Fruit fly (Drosophila melanogaster) whole organism, embryonic: Measurements from ENCODE around the gene CG14205.

Source experiments
- Awh ChIP-seq: fragments of 200-800 bp; sonication (Bioruptor generic); IDR thresholded peaks from 2 replicates; pipeline ENCODE4, ENCODE4 v1.3.6; 2022; ENCODE audit warnings: missing biosample characterization, missing genetic modification characterization
- B-H2 ChIP-seq: fragments of 200-800 bp; sonication (Bioruptor generic); optimal IDR thresholded peaks from 2 replicates; lab custom pipeline; 2018; ENCODE audit warnings: missing biosample characterization, mild to moderate bottlenecking, missing genetic modification characterization
- BEAF-32 ChIP-seq: fragments of 200-800 bp; sonication (Bioruptor generic); optimal IDR thresholded peaks from 3 replicates; lab custom pipeline; 2017; ENCODE audit warnings: missing biosample characterization, missing genetic modification characterization, mild to moderate bottlenecking, moderate library complexity, missing genetic modification reagents
- Bgb ChIP-seq: fragments of 200-800 bp; sonication (Bioruptor generic); IDR thresholded peaks from 2 replicates; pipeline ENCODE4 v1.3.6; 2022; ENCODE audit warnings: missing biosample characterization, missing genetic modification characterization; ENCODE audit not compliant: partially characterized antibody
- CG12155 ChIP-seq: fragments of 200-800 bp; sonication (Bioruptor generic); optimal IDR thresholded peaks from 3 replicates; lab custom pipeline; 2016; ENCODE audit warnings: missing biosample characterization, missing genetic modification characterization
- CG12659 ChIP-seq: fragments of 200-800 bp; sonication (Bioruptor generic); optimal IDR thresholded peaks from 3 replicates; lab custom pipeline; 2017; ENCODE audit warnings: mild to moderate bottlenecking, missing biosample characterization, missing genetic modification reagents, missing genetic modification characterization
- CG12744 ChIP-seq: fragments of 200-800 bp; sonication (Bioruptor generic); optimal IDR thresholded peaks from 2 replicates; lab custom pipeline; 2016; ENCODE audit warnings: missing biosample characterization, missing genetic modification characterization
- CG13424 ChIP-seq: fragments of 200-800 bp; sonication (Bioruptor generic); optimal IDR thresholded peaks from 2 replicates; lab custom pipeline; 2019; ENCODE audit warnings: missing biosample characterization, mild to moderate bottlenecking, missing genetic modification characterization, moderate library complexity
- CG14441 ChIP-seq: fragments of 200-800 bp; sonication (Bioruptor generic); IDR thresholded peaks from 2 replicates; pipeline ENCODE4 v1.3.6; 2022; ENCODE audit warnings: missing biosample characterization, missing genetic modification characterization
- CG15073 ChIP-seq: fragments of 200-800 bp; sonication (Bioruptor generic); optimal IDR thresholded peaks from 2 replicates; lab custom pipeline; 2016; ENCODE audit warnings: missing biosample characterization, missing genetic modification characterization
- CG15601 ChIP-seq: fragments of 200-800 bp; sonication (Bioruptor generic); optimal IDR thresholded peaks from 3 replicates; lab custom pipeline; 2019; ENCODE audit warnings: missing biosample characterization, mild to moderate bottlenecking, missing genetic modification characterization, moderate library complexity
- CG17829 ChIP-seq: fragments of 200-800 bp; optimal IDR thresholded peaks from 2 replicates; lab custom pipeline; 2019; ENCODE audit warnings: missing biosample characterization, mild to moderate bottlenecking, missing genetic modification characterization, moderate library complexity
- CG18262 ChIP-seq: fragments of 200-800 bp; optimal IDR thresholded peaks from 3 replicates; lab custom pipeline; 2019; ENCODE audit warnings: missing biosample characterization, mild to moderate bottlenecking, missing genetic modification characterization, moderate library complexity
- CG2120 ChIP-seq: fragments of 200-800 bp; sonication (Bioruptor generic); optimal IDR thresholded peaks from 3 replicates; lab custom pipeline; 2016; ENCODE audit warnings: missing biosample characterization, missing genetic modification characterization
- CG31441 ChIP-seq: fragments of 200-800 bp; sonication (Bioruptor generic); IDR thresholded peaks from 2 replicates; pipeline ENCODE4 v1.3.6; 2022; ENCODE audit warnings: missing biosample characterization, missing genetic modification characterization
- CG32767 ChIP-seq: fragments of 200-800 bp; sonication (Bioruptor generic); IDR thresholded peaks from 2 replicates; pipeline ENCODE4 v1.3.6; 2022; ENCODE audit warnings: missing biosample characterization, missing genetic modification characterization
- CG3995 ChIP-seq: fragments of 200-800 bp; sonication (Bioruptor generic); optimal IDR thresholded peaks from 3 replicates; lab custom pipeline; 2016; ENCODE audit warnings: missing biosample characterization, missing genetic modification characterization
- CG6654 ChIP-seq: fragments of 200-800 bp; sonication (Bioruptor generic); optimal IDR thresholded peaks from 2 replicates; lab custom pipeline; 2017; ENCODE audit warnings: missing biosample characterization, mild to moderate bottlenecking, missing genetic modification characterization
- Ets97D ChIP-seq: fragments of 200-800 bp; sonication (Bioruptor generic); optimal IDR thresholded peaks from 3 replicates; lab custom pipeline; 2016; ENCODE audit warnings: missing biosample characterization, missing genetic modification characterization
- HLHmδ ChIP-seq: fragments of 200-800 bp; sonication (Bioruptor generic); optimal IDR thresholded peaks from 2 replicates; lab custom pipeline; 2018; ENCODE audit warnings: missing biosample characterization, mild to moderate bottlenecking, missing genetic modification characterization, moderate library complexity
- Meics ChIP-seq: fragments of 200-800 bp; sonication (Bioruptor generic); optimal IDR thresholded peaks from 2 replicates; lab custom pipeline; 2017; ENCODE audit warnings: missing biosample characterization, mild to moderate bottlenecking, missing genetic modification characterization
- NC2β ChIP-seq: fragments of 200-800 bp; sonication (Bioruptor generic); optimal IDR thresholded peaks from 2 replicates; lab custom pipeline; 2016; ENCODE audit warnings: missing biosample characterization, missing genetic modification characterization
- Optix ChIP-seq: fragments of 200-800 bp; sonication (Bioruptor generic); IDR thresholded peaks from 3 replicates; pipeline ENCODE4 v1.3.6; 2022; ENCODE audit warnings: missing biosample characterization, missing genetic modification characterization
- Side ChIP-seq: fragments of 200-800 bp; sonication (Bioruptor generic); optimal IDR thresholded peaks from 2 replicates; lab custom pipeline; 2016; ENCODE audit warnings: missing biosample characterization, missing genetic modification characterization
- Six4 ChIP-seq: fragments of 200-800 bp; sonication (Bioruptor generic); optimal IDR thresholded peaks from 2 replicates; lab custom pipeline; 2016; ENCODE audit warnings: missing biosample characterization, missing genetic modification characterization
- Xrp1 ChIP-seq: fragments of 200-800 bp; sonication (Bioruptor generic); IDR thresholded peaks from 2 replicates; pipeline ENCODE4 v1.3.6; 2022; ENCODE audit warnings: missing biosample characterization, missing genetic modification characterization
- ab ChIP-seq: fragments of 200-800 bp; sonication (Bioruptor generic); optimal IDR thresholded peaks from 2 replicates; lab custom pipeline; 2016; ENCODE audit warnings: missing biosample characterization, missing genetic modification characterization
- amos ChIP-seq: fragments of 200-800 bp; sonication (Bioruptor generic); IDR thresholded peaks from 2 replicates; pipeline ENCODE4 v1.3.6; 2022; ENCODE audit warnings: missing biosample characterization, missing genetic modification characterization; ENCODE audit not compliant: partially characterized antibody
- ara ChIP-seq: fragments of 200-800 bp; sonication (Bioruptor generic); IDR thresholded peaks from 2 replicates; pipeline ENCODE4 v1.3.6; 2022; ENCODE audit warnings: missing biosample characterization, missing genetic modification characterization
- ato ChIP-seq: fragments of 200-800 bp; sonication (Bioruptor generic); IDR thresholded peaks from 2 replicates; pipeline ENCODE4 v1.3.6; 2022; ENCODE audit warnings: missing biosample characterization, missing genetic modification characterization; ENCODE audit not compliant: partially characterized antibody
- chinmo ChIP-seq: fragments of 200-800 bp; sonication (Bioruptor generic); IDR thresholded peaks from 4 replicates; pipeline ENCODE4 v1.3.6; 2022; ENCODE audit warnings: missing biosample characterization, missing genetic modification characterization; ENCODE audit not compliant: partially characterized antibody
- dmrt11E ChIP-seq: fragments of 200-800 bp; sonication (Bioruptor generic); optimal IDR thresholded peaks from 3 replicates; lab custom pipeline; 2018; ENCODE audit warnings: missing biosample characterization, mild to moderate bottlenecking, missing genetic modification characterization, moderate library complexity
- exex ChIP-seq: fragments of 200-800 bp; sonication (Bioruptor generic); optimal IDR thresholded peaks from 4 replicates; lab custom pipeline; 2018; ENCODE audit warnings: missing biosample characterization, mild to moderate bottlenecking, missing genetic modification characterization, moderate library complexity
- fd102C ChIP-seq: fragments of 200-800 bp; sonication (Bioruptor generic); optimal IDR thresholded peaks from 2 replicates; lab custom pipeline; 2018; ENCODE audit warnings: missing biosample characterization, mild to moderate bottlenecking, missing genetic modification characterization, moderate library complexity
- gfzf ChIP-seq: fragments of 200-800 bp; sonication (Bioruptor generic); optimal IDR thresholded peaks from 2 replicates; lab custom pipeline; 2016; ENCODE audit warnings: missing biosample characterization, mild to moderate bottlenecking, missing genetic modification characterization, moderate library complexity
- hb ChIP-seq: fragments of 200-800 bp; sonication (Bioruptor generic); IDR thresholded peaks from 3 replicates; pipeline ENCODE4 v1.3.6; 2022; ENCODE audit warnings: missing biosample characterization, missing genetic modification characterization; ENCODE audit not compliant: partially characterized antibody
- jumu ChIP-seq: fragments of 200-800 bp; sonication (Bioruptor generic); optimal IDR thresholded peaks from 3 replicates; lab custom pipeline; 2016; ENCODE audit warnings: missing biosample characterization, missing genetic modification characterization
- kay ChIP-seq: fragments of 200-800 bp; sonication (Bioruptor generic); optimal IDR thresholded peaks from 2 replicates; lab custom pipeline; 2016; ENCODE audit warnings: missing biosample characterization, missing genetic modification characterization
- nerfin-2 ChIP-seq: fragments of 200-800 bp; sonication (Bioruptor generic); IDR thresholded peaks from 2 replicates; pipeline ENCODE4 v1.3.6; 2022; ENCODE audit warnings: missing biosample characterization, missing genetic modification characterization; ENCODE audit not compliant: partially characterized antibody
- phol ChIP-seq: fragments of 200-800 bp; sonication (Bioruptor generic); optimal IDR thresholded peaks from 3 replicates; lab custom pipeline; 2018; ENCODE audit warnings: missing biosample characterization, mild to moderate bottlenecking, missing genetic modification characterization, moderate library complexity
- pzg ChIP-seq: fragments of 200-800 bp; sonication (Bioruptor generic); optimal IDR thresholded peaks from 3 replicates; lab custom pipeline; 2018; ENCODE audit warnings: missing biosample characterization, mild to moderate bottlenecking, missing genetic modification characterization, moderate library complexity
- row ChIP-seq: fragments of 200-800 bp; sonication (Bioruptor generic); IDR thresholded peaks from 3 replicates; pipeline ENCODE4 v1.3.6; 2022; ENCODE audit warnings: missing biosample characterization, missing genetic modification characterization
- sima ChIP-seq: fragments of 200-800 bp; sonication (Bioruptor generic); optimal IDR thresholded peaks from 2 replicates; lab custom pipeline; 2016; ENCODE audit warnings: missing biosample characterization, missing genetic modification characterization
- sob ChIP-seq: fragments of 200-800 bp; sonication (Bioruptor generic); IDR thresholded peaks from 2 replicates; pipeline ENCODE4 v1.3.6; 2022; ENCODE audit warnings: missing biosample characterization, missing genetic modification characterization
- sqz ChIP-seq: fragments of 200-800 bp; sonication (Bioruptor generic); optimal IDR thresholded peaks from 3 replicates; lab custom pipeline; 2018; ENCODE audit warnings: missing biosample characterization, mild to moderate bottlenecking, missing genetic modification characterization
- tio ChIP-seq: fragments of 200-800 bp; sonication (Bioruptor generic); optimal IDR thresholded peaks from 2 replicates; lab custom pipeline; 2017; ENCODE audit warnings: missing biosample characterization, missing genetic modification characterization, inconsistent platforms
- tna ChIP-seq: fragments of 200-800 bp; sonication (Bioruptor generic); IDR thresholded peaks from 2 replicates; pipeline ENCODE4 v1.3.6; 2022; ENCODE audit warnings: missing biosample characterization, missing genetic modification characterization; ENCODE audit not compliant: partially characterized antibody
- trh ChIP-seq: fragments of 200-800 bp; sonication (Bioruptor generic); optimal IDR thresholded peaks from 2 replicates; lab custom pipeline; 2016; ENCODE audit warnings: missing biosample characterization, missing genetic modification characterization
- unc-4 ChIP-seq: fragments of 200-800 bp; sonication (Bioruptor generic); IDR thresholded peaks from 2 replicates; pipeline ENCODE4 v1.3.6; 2022; ENCODE audit warnings: missing biosample characterization, missing genetic modification characterization; ENCODE audit not compliant: partially characterized antibody
- zfh1 ChIP-seq: fragments of 200-800 bp; sonication (Bioruptor generic); IDR thresholded peaks from 3 replicates; pipeline ENCODE4 v1.3.6; 2022; ENCODE audit warnings: missing biosample characterization, missing genetic modification characterization

Gene CG14205

DNA sequence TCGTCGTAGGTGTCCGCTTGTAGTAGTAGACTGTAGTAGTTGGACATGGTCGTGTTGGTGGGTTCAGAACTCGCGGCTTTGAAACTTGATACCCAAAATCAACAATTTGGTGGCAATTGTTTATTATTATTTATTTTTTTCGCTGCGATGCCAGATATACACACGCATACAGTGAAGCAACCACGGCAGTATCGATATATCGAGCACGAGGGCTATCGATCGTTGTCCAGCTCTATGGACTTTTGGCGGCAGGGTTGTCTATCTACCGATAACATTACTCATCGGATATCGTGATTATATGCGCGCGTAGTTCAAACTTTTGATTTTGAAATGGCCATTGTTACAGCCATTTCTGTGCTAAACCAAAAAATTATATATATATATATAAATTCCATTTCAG, 9.2 kb downstream of the CG14205 start, which contains the start of gene CG14220 (continued):
- TF ChIP-seq phol (tag; lab: Kevin White, UChicago) (peak; percentile 31), row (GFP tag; lab: Robert Waterston, UW) (peak; percentile 39; the same call in 1 of the 3 replicates), ato (GFP tag; lab: Robert Waterston, UW) (peak; percentile 94), pzg (GFP tag; lab: Kevin White, UChicago) (peak; percentile 89), CG17829 (peak; percentile 37), Bgb (GFP tag; lab: Robert Waterston, UW) (peak; percentile 97), B-H2 (GFP tag; lab: Kevin White, UChicago) (peak; percentile 37), fd102C (GFP tag; lab: Kevin White, UChicago) (no peak), CG12744 (GFP tag; lab: Kevin White, UChicago) (no peak), CG12155 (GFP tag; lab: Kevin White, UChicago) (no peak), CG31441 (GFP tag; lab: Robert Waterston, UW) (0 out of 2 replicates have a peak, but pooled peaks have one; percentile 30), exex (tag; lab: Kevin White, UChicago) (peak; percentile 6), nerfin-2 (GFP tag; lab: Robert Waterston, UW) (peak; percentile 94), CG14441 (GFP tag; lab: Robert Waterston, UW) (no peak), trh (no peak), CG13424 (tag; lab: Kevin White, UChicago) (no peak), ara (no peak), CG18262 (tag; lab: Kevin White, UChicago) (peak; percentile 7), chinmo (peak; percentile 93), CG32767 (GFP tag; lab: Robert Waterston, UW) (peak; percentile 45; the same call in 1 of the 2 replicates), zfh1 (GFP tag; lab: Robert Waterston, UW) (0 out of 3 replicates have a peak, but pooled peaks have one; percentile 16), BEAF-32 (peak; percentile 90), sima (no peak), sob (0 out of 2 replicates have a peak, but pooled peaks have one; percentile 5), amos (GFP tag; lab: Robert Waterston, UW) (peak; percentile 95), CG12659 (GFP tag; lab: Kevin White, UChicago) (peak; percentile 44), dmrt11E (tag; lab: Kevin White, UChicago) (peak; percentile 0), Awh (GFP tag; lab: Robert Waterston, UW) (no peak), tio (GFP tag; lab: Kevin White, UChicago) (no peak), sqz (GFP tag; lab: Kevin White, UChicago) (peak; percentile 5), jumu (no peak), CG15073 (GFP tag; lab: Kevin White, UChicago) (no peak), CG2120 (GFP tag; lab: Kevin White, UChicago) (peak; percentile 7), unc-4 (GFP tag; lab: Robert Waterston, UW) (peak; percentile 93), Six4 (no peak), Xrp1 (0 out of 2 replicates have a peak, but pooled peaks have one; percentile 13), hb (GFP tag; lab: Robert Waterston, UW) (peak; percentile 91), HLHmδ (GFP tag; lab: Kevin White, UChicago) (no peak), NC2β (no peak), Meics (GFP tag; lab: Kevin White, UChicago) (peak; percentile 12), Ets97D (GFP tag; lab: Kevin White, UChicago) (peak; percentile 90), CG15601 (tag; lab: Kevin White, UChicago) (peak; percentile 2), CG6654 (GFP tag; lab: Kevin White, UChicago) (no peak), Optix (GFP tag; lab: Robert Waterston, UW) (no peak), ab (no peak), gfzf (GFP tag; lab: Kevin White, UChicago) (peak; percentile 0), kay (GFP tag; lab: Kevin White, UChicago) (no peak), CG3995 (GFP tag; lab: Kevin White, UChicago) (peak; percentile 22), Side (GFP tag; lab: Kevin White, UChicago) (no peak), tna (peak; percentile 94)
